Worm (Caenorhabditis elegans) whole organism, L3 larva: ENCODE measurements around the gene F47B8.10.

Experiments used
- R02D3.7 ChIP-seq: fragments of 150-350 bp; optimal IDR thresholded peaks from 2 replicates; lab custom pipeline; 2014; ENCODE audit warnings: missing biosample characterization, missing genetic modification characterization
- ZK546.5 ChIP-seq: sonication (generic microtip); optimal IDR thresholded peaks from 2 replicates; lab custom pipeline; 2017; ENCODE audit warnings: missing biosample characterization, missing genetic modification characterization
- ama-1 ChIP-seq: fragments of 150-350 bp; optimal IDR thresholded peaks from 2 replicates; lab custom pipeline; 2018
- ceh-28 ChIP-seq: fragments of 150-350 bp; optimal IDR thresholded peaks from 2 replicates; lab custom pipeline; 2014; ENCODE audit warnings: missing biosample characterization, missing genetic modification reagents, missing genetic modification characterization
- ceh-82 ChIP-seq: fragments of 150-350 bp; optimal IDR thresholded peaks from 2 replicates; lab custom pipeline; 2014; ENCODE audit warnings: missing biosample characterization, missing genetic modification characterization
- ceh-9 ChIP-seq: sonication (generic microtip); optimal IDR thresholded peaks from 2 replicates; lab custom pipeline; 2018; ENCODE audit warnings: missing biosample characterization, missing genetic modification characterization
- egl-27 ChIP-seq: sonication (generic microtip); optimal IDR thresholded peaks from 4 replicates; lab custom pipeline; 2017; ENCODE audit warnings: missing biosample characterization, missing genetic modification reagents, missing genetic modification characterization
- egl-5 ChIP-seq: fragments of 150-350 bp; optimal IDR thresholded peaks from 2 replicates; lab custom pipeline; 2017; ENCODE audit warnings: missing biosample characterization, missing genetic modification reagents, missing genetic modification characterization, inconsistent platforms
- elt-1 ChIP-seq: fragments of 150-350 bp; optimal IDR thresholded peaks from 2 replicates; lab custom pipeline; 2014; ENCODE audit warnings: missing biosample characterization, missing genetic modification characterization
- elt-2 ChIP-seq: sonication (generic microtip); optimal IDR thresholded peaks from 2 replicates; lab custom pipeline; 2016; ENCODE audit warnings: missing genetic modification reagents, mild to moderate bottlenecking, missing genetic modification characterization, missing compliant biosample characterization
- elt-3 ChIP-seq, 3 experiments: fragments of 150-350 bp in 1 of 3; sonication (generic microtip) in 2 of 3; optimal IDR thresholded peaks; 2 replicates in 2 of 3; 4 replicates in 1 of 3; lab custom pipeline; 2014 to 2017; ENCODE audit warnings: missing biosample characterization in 3 of 3, missing genetic modification characterization in 3 of 3
- eor-1 ChIP-seq, 2 experiments: fragments of 150-350 bp; optimal IDR thresholded peaks; 2 replicates each; lab custom pipeline; 2014 to 2018; ENCODE audit warnings: missing biosample characterization in 2 of 2, missing genetic modification characterization in 2 of 2
- fkh-10 ChIP-seq: sonication (generic microtip); optimal IDR thresholded peaks from 2 replicates; lab custom pipeline; 2017; ENCODE audit warnings: missing biosample characterization, missing genetic modification reagents, missing genetic modification characterization
- fkh-2 ChIP-seq: fragments of 150-350 bp; optimal IDR thresholded peaks from 2 replicates; lab custom pipeline; 2014; ENCODE audit warnings: missing biosample characterization, missing genetic modification reagents, missing genetic modification characterization
- fos-1 ChIP-seq: fragments of 150-350 bp; optimal IDR thresholded peaks from 2 replicates; lab custom pipeline; 2014; ENCODE audit warnings: missing biosample characterization, missing genetic modification characterization
- hmg-11 ChIP-seq: sonication (generic microtip); optimal IDR thresholded peaks from 2 replicates; lab custom pipeline; 2016; ENCODE audit warnings: missing genetic modification characterization, missing compliant biosample characterization
- jun-1 ChIP-seq: fragments of 150-350 bp; optimal IDR thresholded peaks from 2 replicates; lab custom pipeline; 2014; ENCODE audit warnings: missing biosample characterization, missing genetic modification reagents, missing genetic modification characterization
- lin-15B ChIP-seq: fragments of 150-350 bp; optimal IDR thresholded peaks from 2 replicates; lab custom pipeline; 2014; ENCODE audit warnings: missing biosample characterization, missing genetic modification characterization
- lin-39 ChIP-seq: fragments of 150-350 bp; optimal IDR thresholded peaks from 2 replicates; lab custom pipeline; 2018; ENCODE audit warnings: missing biosample characterization, missing genetic modification reagents, missing genetic modification characterization
- lsy-12 ChIP-seq: sonication (generic microtip); optimal IDR thresholded peaks from 2 replicates; lab custom pipeline; 2016; ENCODE audit warnings: mild to moderate bottlenecking, missing genetic modification characterization, missing compliant biosample characterization
- mdl-1 ChIP-seq: fragments of 150-350 bp; optimal IDR thresholded peaks from 2 replicates; lab custom pipeline; 2014; ENCODE audit warnings: missing biosample characterization, missing genetic modification characterization
- mml-1 ChIP-seq: fragments of 150-350 bp; sonication (generic microtip); optimal IDR thresholded peaks from 3 replicates; lab custom pipeline; 2014; ENCODE audit warnings: missing biosample characterization, missing genetic modification characterization
- nfya-1 ChIP-seq: sonication (generic microtip); optimal IDR thresholded peaks from 2 replicates; lab custom pipeline; 2017; ENCODE audit warnings: missing genetic modification characterization, mild to moderate bottlenecking, missing compliant biosample characterization, antibody characterized with exemption, moderate library complexity; ENCODE audit not compliant: insufficient read depth
- nhr-11 ChIP-seq: fragments of 150-350 bp; optimal IDR thresholded peaks from 2 replicates; lab custom pipeline; 2014; ENCODE audit warnings: missing biosample characterization, missing genetic modification characterization
- nhr-12 ChIP-seq: fragments of 150-350 bp; optimal IDR thresholded peaks from 2 replicates; lab custom pipeline; 2014; ENCODE audit warnings: missing biosample characterization, missing genetic modification characterization
- nhr-23 ChIP-seq: fragments of 150-350 bp; optimal IDR thresholded peaks from 2 replicates; lab custom pipeline; 2014; ENCODE audit warnings: missing biosample characterization, missing genetic modification reagents, missing genetic modification characterization
- nhr-25 ChIP-seq: sonication (generic microtip); optimal IDR thresholded peaks from 2 replicates; lab custom pipeline; 2017; ENCODE audit warnings: missing biosample characterization, missing genetic modification characterization
- nhr-28 ChIP-seq: fragments of 150-350 bp; optimal IDR thresholded peaks from 2 replicates; lab custom pipeline; 2014; ENCODE audit warnings: missing biosample characterization, missing genetic modification characterization
- nhr-43 ChIP-seq: sonication (generic microtip); optimal IDR thresholded peaks from 2 replicates; lab custom pipeline; 2016; ENCODE audit warnings: mild to moderate bottlenecking, missing genetic modification characterization, missing compliant biosample characterization; ENCODE audit not compliant: poor library complexity, severe bottlenecking
- nhr-67 ChIP-seq: fragments of 150-350 bp; optimal IDR thresholded peaks from 2 replicates; lab custom pipeline; 2014; ENCODE audit warnings: missing biosample characterization, missing genetic modification characterization
- nhr-77 ChIP-seq: fragments of 150-350 bp; optimal IDR thresholded peaks from 2 replicates; lab custom pipeline; 2014; ENCODE audit warnings: missing biosample characterization, missing genetic modification characterization
- pha-4 ChIP-seq: fragments of 150-350 bp; optimal IDR thresholded peaks from 2 replicates; lab custom pipeline; 2014; ENCODE audit warnings: missing biosample characterization, missing genetic modification reagents, missing genetic modification characterization
- pqm-1 ChIP-seq: fragments of 150-350 bp; optimal IDR thresholded peaks from 2 replicates; lab custom pipeline; 2017; ENCODE audit warnings: missing biosample characterization, missing genetic modification characterization, inconsistent platforms
- skn-1 ChIP-seq: fragments of 150-350 bp; optimal IDR thresholded peaks from 2 replicates; lab custom pipeline; 2014; ENCODE audit warnings: missing biosample characterization, missing genetic modification characterization
- snpc-4 ChIP-seq: fragments of 150-350 bp; optimal IDR thresholded peaks from 2 replicates; lab custom pipeline; 2014; ENCODE audit warnings: missing biosample characterization, missing genetic modification characterization
- tbx-2 ChIP-seq: sonication (generic microtip); optimal IDR thresholded peaks from 2 replicates; lab custom pipeline; 2016; ENCODE audit warnings: mild to moderate bottlenecking, missing genetic modification characterization, missing compliant biosample characterization
- unc-39 ChIP-seq: sonication (generic microtip); optimal IDR thresholded peaks from 4 replicates; lab custom pipeline; 2017; ENCODE audit warnings: missing biosample characterization, missing genetic modification characterization
- unc-62 ChIP-seq: fragments of 150-350 bp; sonication (generic microtip); optimal IDR thresholded peaks from 4 replicates; lab custom pipeline; 2014; ENCODE audit warnings: missing biosample characterization, missing genetic modification reagents, missing genetic modification characterization
- ztf-11 ChIP-seq: fragments of 150-350 bp; optimal IDR thresholded peaks from 2 replicates; lab custom pipeline; 2014; ENCODE audit warnings: missing biosample characterization, missing genetic modification characterization

Gene F47B8.10

ce11 chrV:14328806-14329205, 13.0 kb upstream of the F47B8.10 start, which contains the start of gene pepm-1:
TSS of gene pepm-1 (plus strand) at chrV:14329106.
- TF ChIP-seq nhr-28 (tag; lab: Kevin White, UChicago) (no peak), nhr-12 (tag; lab: Kevin White, UChicago) (no peak), lin-39 (tag; lab: Kevin White, UChicago) (no peak), fkh-2 (no peak), egl-27 (tag; lab: Kevin White, UChicago) (no peak), R02D3.7 (tag; lab: Kevin White, UChicago) (no peak), ama-1 (lab: Kevin White, UChicago) (no peak), ceh-9 (no peak), nhr-11 (tag; lab: Kevin White, UChicago) (no peak), hmg-11 (tag; lab: Kevin White, UChicago) (no peak), tbx-2 (no peak), nhr-67 (no peak), unc-39 (no peak), mdl-1 (tag; lab: Kevin White, UChicago) (no peak), lsy-12 (tag; lab: Kevin White, UChicago) (no peak), ZK546.5 (tag; lab: Kevin White, UChicago) (no peak)

DNA sequence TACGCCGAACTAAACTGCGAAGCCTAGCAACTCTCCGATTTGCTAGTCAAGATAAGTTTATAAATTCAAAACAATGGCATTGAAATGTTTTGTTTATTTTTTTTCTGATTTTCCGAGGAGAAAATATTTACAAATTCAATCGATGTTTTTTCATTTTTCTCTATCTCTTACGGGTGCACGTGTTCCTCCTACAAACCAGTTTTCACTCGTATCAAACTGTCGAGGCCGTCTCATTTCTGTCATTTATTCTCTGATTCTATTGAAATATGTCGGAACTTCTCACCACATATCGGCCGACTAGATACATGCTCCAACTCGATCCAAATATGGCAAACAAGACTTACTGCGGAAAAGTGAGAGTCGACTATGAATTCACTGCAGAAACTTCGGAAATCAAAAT, 10.3 kb upstream of the F47B8.10 start, which contains the start of gene F47B8.8:
TSS of gene F47B8.8 (plus strand) at position 257 of the 400 bp plus-strand sequence.
- peak; percentile 4 for TF ChIP-seq nhr-25
- no peak for TF ChIP-seq ceh-28 (tag; lab: Kevin White, UChicago)
- no peak for TF ChIP-seq fkh-2
- TF ChIP-seq ztf-11 (tag; lab: Kevin White, UChicago) = no peak
- no peak for TF ChIP-seq ceh-9

DNA sequence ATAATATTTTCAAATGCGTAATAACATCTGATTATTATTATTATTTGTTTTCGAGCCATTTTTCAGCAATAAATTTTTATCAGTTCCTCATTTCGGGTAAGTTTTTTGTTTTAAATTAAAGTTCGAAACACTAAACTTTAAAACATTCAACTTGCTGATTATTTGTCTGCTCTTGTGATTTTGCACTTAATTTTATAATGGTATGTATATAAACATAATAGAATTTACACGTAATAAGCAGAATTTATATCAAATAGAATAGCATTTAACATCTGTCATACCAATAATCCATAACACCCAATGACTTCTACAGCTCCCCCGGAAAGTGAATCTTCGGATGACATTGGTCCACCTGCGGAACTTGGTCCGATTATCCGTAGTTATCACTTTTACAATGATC, 8.7 kb upstream of the F47B8.10 start, which contains the start of gene srm-4:
TSS of gene srm-4 (plus strand) at position 301 of the 400 bp plus-strand sequence.
- no peak for TF ChIP-seq pqm-1 (tag; lab: Kevin White, UChicago)

DNA sequence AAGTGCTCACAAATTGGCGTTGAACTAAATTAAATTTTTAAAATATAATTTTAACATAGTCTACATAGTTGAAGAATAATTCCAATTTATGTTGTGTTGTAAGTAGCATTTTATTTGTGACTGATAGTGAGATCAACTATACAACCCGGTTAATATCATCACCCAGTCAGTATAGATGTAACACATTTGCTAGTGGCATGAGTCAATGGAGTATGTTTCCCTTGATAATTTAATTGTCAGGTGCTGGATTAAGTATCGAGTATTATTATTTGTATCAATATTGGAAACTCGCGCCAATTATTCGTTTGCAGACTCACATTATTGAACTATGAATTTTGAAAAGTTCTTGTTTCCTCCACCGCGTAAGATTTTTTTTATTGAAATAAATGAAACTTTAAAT, 6.9 kb upstream of the F47B8.10 start, which contains the start of gene srm-5:
TSS of gene srm-5 (plus strand) at position 301 of the 400 bp plus-strand sequence.
- TF ChIP-seq nhr-28 (tag; lab: Kevin White, UChicago) = no peak
- TF ChIP-seq ama-1 (lab: Kevin White, UChicago) = no peak
- no peak for TF ChIP-seq fkh-10 (GFP tag; lab: Kevin White, UChicago)
- TF ChIP-seq, all 47 proteins: peak for 0

DNA sequence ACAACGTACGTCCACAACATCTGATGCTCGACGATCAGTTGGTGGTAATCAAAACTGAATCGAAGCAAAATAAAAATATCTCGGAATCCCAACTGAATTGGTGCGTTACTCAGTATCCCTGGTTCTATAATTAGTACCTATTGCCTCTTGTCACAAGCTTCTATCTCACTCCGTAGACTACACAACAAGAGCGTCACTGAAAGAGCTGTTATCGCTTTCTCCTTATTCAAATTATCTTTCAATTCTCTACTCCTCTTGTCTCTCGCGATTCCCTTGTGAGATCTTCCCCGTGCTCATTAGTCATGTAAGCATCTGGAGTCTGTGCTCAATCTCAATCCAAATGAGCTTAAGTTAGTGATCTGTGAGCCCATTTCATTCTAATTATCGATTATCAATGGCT, 5.1 kb upstream of the F47B8.10 start, which contains the start of gene srm-6:
TSS of gene srm-6 (plus strand) at position 301 of the 400 bp plus-strand sequence.
- no peak for TF ChIP-seq ZK546.5 (tag; lab: Kevin White, UChicago)
- no peak for TF ChIP-seq nhr-43 (tag; lab: Kevin White, UChicago)
- TF ChIP-seq mdl-1 (tag; lab: Kevin White, UChicago) = no peak

DNA sequence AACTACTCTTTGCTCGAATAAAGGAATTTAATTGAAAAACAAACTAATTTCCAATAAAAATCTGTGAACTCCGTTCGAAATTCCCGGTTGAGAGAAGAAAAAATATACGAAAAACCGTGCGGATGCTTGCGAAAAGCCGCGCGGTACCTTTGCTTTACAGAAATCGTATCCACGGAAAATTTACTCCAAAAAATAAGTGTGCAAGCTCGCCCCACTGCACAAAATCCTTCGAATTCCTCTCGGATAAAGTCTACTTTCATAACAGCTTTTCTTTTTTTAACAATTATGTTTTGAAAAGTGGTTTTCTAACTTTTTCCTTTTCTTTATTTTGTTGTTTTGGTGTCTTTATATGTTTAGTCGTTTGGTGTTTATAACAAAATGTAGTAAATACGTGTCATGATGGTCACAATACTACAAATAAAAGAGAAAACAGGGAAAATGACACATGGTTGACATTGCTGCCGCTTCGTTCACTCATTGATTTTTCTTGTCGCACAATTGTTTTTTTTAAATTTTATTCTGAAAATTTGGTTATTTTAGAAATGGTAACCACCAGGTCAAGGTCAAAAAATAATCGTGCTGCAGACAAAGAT, 5.6 kb downstream of the F47B8.10 start, which contains the start of gene cept-2:
TSS of gene cept-2 (plus strand) at position 533 of the 593 bp plus-strand sequence.
- TF ChIP-seq nhr-23 (tag; lab: Kevin White, UChicago) (peak; percentile 97), unc-62 (GFP tag; lab: Kevin White, UChicago) (peak; percentile 63), fkh-10 (GFP tag; lab: Kevin White, UChicago) (peak; percentile 76), nhr-43 (tag; lab: Kevin White, UChicago) (peak; percentile 93), unc-39 (no peak), egl-5 (tag; lab: Kevin White, UChicago) (peak; percentile 93), elt-2 (no peak), fkh-2 (no peak), nhr-11 (tag; lab: Kevin White, UChicago) (peak; percentile 68), elt-1 (tag; lab: Kevin White, UChicago) (peak; percentile 62), nhr-25 (peak; percentile 83), nhr-12 (tag; lab: Kevin White, UChicago) (no peak), pqm-1 (tag; lab: Kevin White, UChicago) (peak; percentile 20), ceh-28 (tag; lab: Kevin White, UChicago) (peak; percentile 76), ceh-82 (tag; lab: Kevin White, UChicago) (peak; percentile 82), elt-3 (tag; optimal IDR thresholded peaks at IDR 0.05; lab: Kevin White, UChicago) (no peak), ztf-11 (tag; lab: Kevin White, UChicago) (no peak), R02D3.7 (tag; lab: Kevin White, UChicago) (peak; percentile 85), skn-1 (tag; lab: Kevin White, UChicago) (peak; percentile 56), jun-1 (tag; lab: Kevin White, UChicago) (peak; percentile 78), nfya-1 (peak; percentile 95), fos-1 (tag; lab: Kevin White, UChicago) (peak; percentile 30), snpc-4 (peak; percentile 92), lsy-12 (tag; lab: Kevin White, UChicago) (peak; percentile 82), nhr-28 (tag; lab: Kevin White, UChicago) (no peak), eor-1 (tag; optimal IDR thresholded peaks at IDR 0.05; lab: Kevin White, UChicago) (no peak), nhr-77 (tag; lab: Kevin White, UChicago) (peak; percentile 78), mdl-1 (tag; lab: Kevin White, UChicago) (peak; percentile 34), mml-1 (tag; lab: Kevin White, UChicago) (no peak), lin-15B (tag; lab: Kevin White, UChicago) (peak; percentile 66), pha-4 (tag; lab: Kevin White, UChicago) (peak; percentile 95)
